Fruit fly (Drosophila melanogaster) whole organism, wandering third instar larva: ENCODE measurements around the gene dmt.

ENCODE experiments used
- Abd-B ChIP-seq: fragments of >200 bp; optimal IDR thresholded peaks from 2 replicates; lab custom pipeline; 2017; ENCODE audit warnings: missing biosample characterization, missing genetic modification characterization
- CG32264 ChIP-seq: fragments of 200-800 bp; sonication (Bioruptor generic); optimal IDR thresholded peaks from 2 replicates; lab custom pipeline; 2016; ENCODE audit warnings: missing biosample characterization, missing genetic modification characterization
- CG9705 ChIP-seq: fragments of 200-800 bp; sonication (Bioruptor generic); optimal IDR thresholded peaks from 2 replicates; lab custom pipeline; 2018; ENCODE audit warnings: missing biosample characterization, mild to moderate bottlenecking, missing genetic modification characterization
- CrebA ChIP-seq: fragments of 200-800 bp; sonication (Bioruptor generic); optimal IDR thresholded peaks from 2 replicates; lab custom pipeline; 2016; ENCODE audit warnings: missing biosample characterization, mild to moderate bottlenecking, missing genetic modification characterization, borderline replicate concordance
- Dfd ChIP-seq: fragments of >200 bp; optimal IDR thresholded peaks from 2 replicates; lab custom pipeline; 2017; ENCODE audit warnings: missing biosample characterization, missing genetic modification characterization
- Dif ChIP-seq: fragments of 200-275, 200-300 bp; sonication (Bioruptor generic); optimal IDR thresholded peaks from 2 replicates; lab custom pipeline; 2018; ENCODE audit warnings: missing biosample characterization, missing genetic modification characterization; ENCODE audit not compliant: partially characterized antibody
- GATAd ChIP-seq: sonication (Bioruptor generic); optimal IDR thresholded peaks from 2 replicates; lab custom pipeline; 2016; ENCODE audit warnings: missing biosample characterization, missing genetic modification characterization
- Hnf4 ChIP-seq: fragments of 200-800 bp; sonication (Bioruptor generic); optimal IDR thresholded peaks from 2 replicates; lab custom pipeline; 2016; ENCODE audit warnings: missing biosample characterization, mild to moderate bottlenecking, missing genetic modification characterization
- Hr78 ChIP-seq: fragments of >200 bp; optimal IDR thresholded peaks from 2 replicates; lab custom pipeline; 2017; ENCODE audit warnings: missing biosample characterization, missing genetic modification characterization
- Hr83 ChIP-seq: fragments of 200-300 bp; sonication (Bioruptor generic); optimal IDR thresholded peaks from 2 replicates; lab custom pipeline; 2016; ENCODE audit warnings: missing biosample characterization, mild to moderate bottlenecking, missing genetic modification characterization, moderate library complexity; ENCODE audit not compliant: poor library complexity, severe bottlenecking
- Jra ChIP-seq: sonication (Bioruptor generic); optimal IDR thresholded peaks from 2 replicates; lab custom pipeline; 2016; ENCODE audit warnings: missing biosample characterization, missing genetic modification characterization
- Mio ChIP-seq: sonication (Bioruptor generic); optimal IDR thresholded peaks from 2 replicates; lab custom pipeline; 2016; ENCODE audit warnings: missing biosample characterization, missing genetic modification characterization
- Myc ChIP-seq: fragments of >200 bp; optimal IDR thresholded peaks from 2 replicates; lab custom pipeline; 2017
- OdsH ChIP-seq: fragments of 200-800 bp; sonication (Bioruptor generic); optimal IDR thresholded peaks from 2 replicates; lab custom pipeline; 2016; ENCODE audit warnings: missing biosample characterization, mild to moderate bottlenecking, missing genetic modification characterization
- Rel ChIP-seq, 2 experiments: fragments of 200-800 bp; sonication (Bioruptor generic) in 1 of 2; optimal IDR thresholded peaks; 2 replicates in 1 of 2; 3 replicates in 1 of 2; lab custom pipeline; 2016 to 2019; ENCODE audit warnings: mild to moderate bottlenecking in 2 of 2, missing biosample characterization in 2 of 2, missing genetic modification characterization in 2 of 2, moderate library complexity in 1 of 2
- Vsx2 ChIP-seq: fragments of 200-300, 225-300 bp; sonication (Bioruptor generic); optimal IDR thresholded peaks from 2 replicates; lab custom pipeline; 2018; ENCODE audit warnings: missing biosample characterization, missing genetic modification characterization; ENCODE audit not compliant: partially characterized antibody
- br ChIP-seq: fragments of 200-800 bp; sonication (Bioruptor generic); optimal IDR thresholded peaks from 2 replicates; lab custom pipeline; 2016; ENCODE audit warnings: missing biosample characterization, missing genetic modification characterization
- brk ChIP-seq: fragments of 200-800 bp; sonication (Bioruptor generic); optimal IDR thresholded peaks from 2 replicates; lab custom pipeline; 2016; ENCODE audit warnings: missing biosample characterization, mild to moderate bottlenecking, missing genetic modification characterization
- dl ChIP-seq, 2 experiments: fragments of 175-275, 200-275 bp in 1 of 2; fragments of 200-275 bp in 1 of 2; sonication (Bioruptor generic); optimal IDR thresholded peaks; lab custom pipeline; 2018; ENCODE audit warnings: mild to moderate bottlenecking in 2 of 2, missing biosample characterization in 2 of 2, missing genetic modification characterization in 2 of 2, moderate library complexity in 2 of 2; ENCODE audit not compliant: partially characterized antibody in 2 of 2, insufficient read depth in 1 of 2
- dmrt93B ChIP-seq: fragments of 200-800 bp; sonication (Bioruptor generic); optimal IDR thresholded peaks from 2 replicates; lab custom pipeline; 2018; ENCODE audit warnings: missing biosample characterization, mild to moderate bottlenecking, missing genetic modification characterization
- dsf ChIP-seq: sonication (Bioruptor generic); optimal IDR thresholded peaks from 2 replicates; lab custom pipeline; 2016; ENCODE audit warnings: missing biosample characterization, missing genetic modification characterization, borderline replicate concordance
- ey ChIP-seq: fragments of 200-800 bp; sonication (Bioruptor generic); optimal IDR thresholded peaks from 2 replicates; lab custom pipeline; 2016; ENCODE audit warnings: missing biosample characterization, missing genetic modification characterization
- foxo ChIP-seq, 2 experiments: fragments of 200-800 bp; sonication (Bioruptor generic); optimal IDR thresholded peaks; 2 replicates in 1 of 2; 3 replicates in 1 of 2; lab custom pipeline; 2016 to 2017; ENCODE audit warnings: missing biosample characterization in 2 of 2, missing genetic modification characterization in 2 of 2
- fru ChIP-seq: fragments of 200-800 bp; sonication (Bioruptor generic); optimal IDR thresholded peaks from 3 replicates; lab custom pipeline; 2016; ENCODE audit warnings: missing biosample characterization, mild to moderate bottlenecking, missing genetic modification characterization
- h ChIP-seq: fragments of 200-800 bp; sonication (Bioruptor generic); optimal IDR thresholded peaks from 3 replicates; lab custom pipeline; 2016; ENCODE audit warnings: missing biosample characterization, mild to moderate bottlenecking, missing genetic modification characterization
- jim ChIP-seq: fragments of 175-275, 200-325 bp; sonication (Bioruptor generic); optimal IDR thresholded peaks from 2 replicates; lab custom pipeline; 2016; ENCODE audit warnings: missing biosample characterization, mild to moderate bottlenecking, missing genetic modification characterization
- lola ChIP-seq: fragments of >200 bp; optimal IDR thresholded peaks from 2 replicates; lab custom pipeline; 2017; ENCODE audit warnings: missing biosample characterization, missing genetic modification characterization
- pan ChIP-seq: fragments of >200 bp; optimal IDR thresholded peaks from 2 replicates; lab custom pipeline; 2017
- psq ChIP-seq: fragments of 200-800 bp; sonication (Bioruptor generic); optimal IDR thresholded peaks from 3 replicates; lab custom pipeline; 2017; ENCODE audit warnings: missing biosample characterization, mild to moderate bottlenecking, missing genetic modification characterization, moderate library complexity
- rgr ChIP-seq: fragments of 200-800 bp; sonication (Bioruptor generic); optimal IDR thresholded peaks from 3 replicates; lab custom pipeline; 2016; ENCODE audit warnings: missing biosample characterization, mild to moderate bottlenecking, missing genetic modification characterization
- sage ChIP-seq: fragments of 200-800 bp; sonication (Bioruptor generic); optimal IDR thresholded peaks from 2 replicates; lab custom pipeline; 2016; ENCODE audit warnings: missing biosample characterization, mild to moderate bottlenecking, missing genetic modification characterization
- sv ChIP-seq: fragments of 200-800 bp; sonication (Bioruptor generic); optimal IDR thresholded peaks from 3 replicates; lab custom pipeline; 2016; ENCODE audit warnings: missing biosample characterization, missing genetic modification characterization
- usp ChIP-seq: fragments of >200 bp; optimal IDR thresholded peaks from 2 replicates; lab custom pipeline; 2017; ENCODE audit warnings: missing biosample characterization, missing genetic modification characterization
- woc ChIP-seq: sonication (Bioruptor generic); optimal IDR thresholded peaks from 2 replicates; lab custom pipeline; 2016; ENCODE audit warnings: missing biosample characterization, mild to moderate bottlenecking, missing genetic modification characterization

The dmt gene

DNA sequence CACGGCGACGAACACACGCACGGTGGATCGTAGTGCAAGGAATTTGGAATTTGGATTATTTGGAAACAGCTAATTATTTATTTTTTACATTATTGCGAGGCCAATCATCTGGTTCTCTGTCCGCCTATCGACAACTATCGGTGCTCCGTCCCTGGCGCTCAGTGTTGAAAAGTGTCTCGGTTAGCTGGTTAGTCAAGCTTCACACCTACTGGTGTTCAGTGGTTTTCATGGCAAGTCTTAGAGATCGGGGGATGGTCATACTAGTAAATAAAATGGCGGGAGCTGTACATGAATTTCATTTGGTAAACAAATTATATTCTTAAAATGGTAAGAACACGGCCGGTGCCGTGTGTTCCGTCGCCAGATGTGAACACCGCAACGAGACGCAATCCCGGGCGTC, at the start of gene dmt, which contains the start of gene trbd:
dmt (plus strand) TSS at position 257 of the 400 bp plus-strand sequence.
trbd (minus strand) TSS at position 152 of the 400 bp plus-strand sequence.
- TF ChIP-seq sv (GFP tag; lab: Kevin White, UChicago) (peak; percentile 37), Rel (GFP tag; optimal IDR thresholded peaks at IDR 0.05; lab: Kevin White, UChicago) (no peak), Rel (tag; optimal IDR thresholded peaks at IDR 0.05; lab: Kevin White, UChicago) (peak; percentile 93), fru (GFP tag; lab: Kevin White, UChicago) (no peak), Hr83 (GFP tag; lab: Kevin White, UChicago) (peak; percentile 71), Vsx2 (GFP tag; lab: Kevin White, UChicago) (peak; percentile 100), Dif (GFP tag; lab: Kevin White, UChicago) (no peak), woc (GFP tag; lab: Kevin White, UChicago) (no peak), foxo (GFP tag; optimal IDR thresholded peaks at IDR 0.05; lab: Kevin White, UChicago) (no peak), OdsH (peak; percentile 50), CG9705 (GFP tag; lab: Kevin White, UChicago) (peak; percentile 33), dsf (GFP tag; lab: Kevin White, UChicago) (no peak)

dm6 chr3R:9665405-9665804, 45.5 kb upstream of the dmt start:
- no peak for TF ChIP-seq psq
- no peak for TF ChIP-seq pan
- no peak for TF ChIP-seq sage (GFP tag; lab: Kevin White, UChicago)

DNA sequence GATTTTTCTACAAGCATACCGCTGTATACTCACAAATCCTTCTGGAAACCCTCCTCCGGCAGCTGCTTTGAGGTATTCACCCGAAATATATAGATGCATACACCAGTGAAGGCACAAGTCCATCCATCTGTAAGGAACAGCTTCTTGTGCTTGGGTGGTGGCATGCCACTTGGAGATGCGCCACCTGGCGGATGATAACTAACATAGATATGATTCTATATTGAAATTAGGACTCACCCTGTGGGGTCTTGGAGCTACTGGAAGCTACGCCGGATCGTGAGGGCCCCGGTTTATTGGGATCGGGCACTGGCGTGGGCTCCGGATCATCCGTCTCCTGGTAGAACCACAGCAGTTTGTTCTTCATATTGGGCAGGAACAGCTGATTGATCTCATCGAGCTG, 37.7 kb upstream of the dmt start:
- TF ChIP-seq Myc (no peak), dmrt93B (GFP tag; lab: Kevin White, UChicago) (no peak), OdsH (no peak), CrebA (GFP tag; lab: Kevin White, UChicago) (no peak), Hr83 (GFP tag; lab: Kevin White, UChicago) (no peak), CG9705 (GFP tag; lab: Kevin White, UChicago) (no peak), br (GFP tag; lab: Kevin White, UChicago) (no peak), dl (GFP tag; optimal IDR thresholded peaks at IDR 0.05; lab: Kevin White, UChicago; ENCODE audit: insufficient read depth in 1 of 2, partially characterized antibody in 2 of 2) (no peak), fru (GFP tag; lab: Kevin White, UChicago) (no peak), jim (GFP tag; lab: Kevin White, UChicago) (no peak), h (GFP tag; lab: Kevin White, UChicago) (no peak)

- TF ChIP-seq dmrt93B (GFP tag; lab: Kevin White, UChicago), result no peak
- TF ChIP-seq woc (GFP tag; lab: Kevin White, UChicago), result no peak
- no peak for TF ChIP-seq usp (GFP tag; lab: Kevin White, UChicago)
- no peak for TF ChIP-seq foxo (GFP tag; optimal IDR thresholded peaks at IDR 0.05; lab: Kevin White, UChicago)
- TF ChIP-seq dl (GFP tag; optimal IDR thresholded peaks at IDR 0.05; lab: Kevin White, UChicago; ENCODE audit: insufficient read depth in 1 of 2, partially characterized antibody in 2 of 2), result no peak
- TF ChIP-seq jim (GFP tag; lab: Kevin White, UChicago), result no peak
- no peak for TF ChIP-seq Mio (GFP tag; lab: Kevin White, UChicago)
- no peak for TF ChIP-seq OdsH
- TF ChIP-seq CG32264, result no peak
- no peak for TF ChIP-seq rgr (GFP tag; lab: Kevin White, UChicago)
- TF ChIP-seq br (GFP tag; lab: Kevin White, UChicago), result no peak
- TF ChIP-seq dsf (GFP tag; lab: Kevin White, UChicago), result no peak
- no peak for TF ChIP-seq psq
- TF ChIP-seq h (GFP tag; lab: Kevin White, UChicago), result no peak
- no peak for TF ChIP-seq fru (GFP tag; lab: Kevin White, UChicago)
- no peak for TF ChIP-seq Dfd
- no peak for TF ChIP-seq Hr78 (GFP tag; lab: Kevin White, UChicago)
- no peak for TF ChIP-seq Hr83 (GFP tag; lab: Kevin White, UChicago)
- no peak for TF ChIP-seq brk (GFP tag; lab: Kevin White, UChicago)
These were observed 36.7 kb upstream of the dmt start, which contains the start of gene Dhc1 for dm6 chr3R:9674196-9674693. Gene Dhc1, minus strand, starts transcription at chr3R:9674643.

dm6 chr3R:9674968-9675573, 35.9 kb upstream of the dmt start, which contains the start of gene Nepl12:
Gene Nepl12, plus strand, starts transcription at chr3R:9675523.
- TF ChIP-seq GATAd, result peak; percentile 38
- TF ChIP-seq Dfd, result no peak
- no peak for TF ChIP-seq Jra
- TF ChIP-seq pan, result no peak
- no peak for TF ChIP-seq Hnf4 (GFP tag; lab: Kevin White, UChicago)
- TF ChIP-seq CrebA (GFP tag; lab: Kevin White, UChicago), result no peak
- no peak for TF ChIP-seq br (GFP tag; lab: Kevin White, UChicago)
- no peak for TF ChIP-seq brk (GFP tag; lab: Kevin White, UChicago)
- TF ChIP-seq lola (GFP tag; lab: Kevin White, UChicago), result no peak
- TF ChIP-seq usp (GFP tag; lab: Kevin White, UChicago), result no peak
- TF ChIP-seq CG9705 (GFP tag; lab: Kevin White, UChicago), result no peak
- peak; percentile 33 for TF ChIP-seq Hr83 (GFP tag; lab: Kevin White, UChicago)
- no peak for TF ChIP-seq h (GFP tag; lab: Kevin White, UChicago)
- TF ChIP-seq CG32264, result peak; percentile 31
- peak; percentile 61 for TF ChIP-seq ey
- TF ChIP-seq foxo (GFP tag; optimal IDR thresholded peaks at IDR 0.05; lab: Kevin White, UChicago), result peak in 1 of 2 experiments; percentile 36
- TF ChIP-seq Mio (GFP tag; lab: Kevin White, UChicago), result peak; percentile 60
- TF ChIP-seq Abd-B, result no peak
- no peak for TF ChIP-seq woc (GFP tag; lab: Kevin White, UChicago)
- TF ChIP-seq OdsH, result peak; percentile 19
- TF ChIP-seq dsf (GFP tag; lab: Kevin White, UChicago), result no peak
- no peak for TF ChIP-seq rgr (GFP tag; lab: Kevin White, UChicago)
- TF ChIP-seq Vsx2 (GFP tag; lab: Kevin White, UChicago), result no peak
- peak; percentile 9 for TF ChIP-seq jim (GFP tag; lab: Kevin White, UChicago)
